Fruit fly (Drosophila melanogaster) whole organism, prepupa: ENCODE results near the gene crp.
A peak's percentile ranks its signal among the peaks of the same experiment; 100 is the strongest.

Source experiments
- Blimp-1 ChIP-seq: fragments of 200-800 bp; sonication (Bioruptor generic); optimal IDR thresholded peaks from 3 replicates; lab custom pipeline; 2017; ENCODE audit warnings: missing biosample characterization, missing genetic modification characterization, mild to moderate bottlenecking, moderate library complexity, missing genetic modification reagents
- CG10631 ChIP-seq: fragments of 200-800 bp; sonication (Bioruptor generic); optimal IDR thresholded peaks from 2 replicates; lab custom pipeline; 2016; ENCODE audit warnings: missing biosample characterization, missing genetic modification characterization
- CG10669 ChIP-seq: fragments of 200-800 bp; sonication (Bioruptor generic); optimal IDR thresholded peaks from 3 replicates; lab custom pipeline; 2018; ENCODE audit warnings: missing biosample characterization, mild to moderate bottlenecking, missing genetic modification characterization, moderate library complexity
- CG11762 ChIP-seq: fragments of 200-800 bp; sonication (Bioruptor generic); optimal IDR thresholded peaks from 3 replicates; lab custom pipeline; 2016; ENCODE audit warnings: missing biosample characterization, missing genetic modification characterization; ENCODE audit not compliant: insufficient read depth
- CG15336 ChIP-seq: fragments of 200-800 bp; sonication (Bioruptor generic); IDR thresholded peaks from 2 replicates; pipeline ENCODE4 v1.3.6; 2022; ENCODE audit warnings: missing biosample characterization, missing genetic modification characterization
- CG1621 ChIP-seq: fragments of 200-800 bp; sonication (Bioruptor generic); optimal IDR thresholded peaks from 3 replicates; lab custom pipeline; 2018; ENCODE audit warnings: missing biosample characterization, mild to moderate bottlenecking, missing genetic modification characterization
- CG16779 ChIP-seq: fragments of 200-800 bp; sonication (Bioruptor generic); optimal IDR thresholded peaks from 3 replicates; lab custom pipeline; 2017; ENCODE audit warnings: missing biosample characterization, mild to moderate bottlenecking, missing genetic modification characterization
- CG3032 ChIP-seq: fragments of 200-800 bp; optimal IDR thresholded peaks from 2 replicates; lab custom pipeline; 2019; ENCODE audit warnings: missing biosample characterization, mild to moderate bottlenecking, missing genetic modification characterization, moderate library complexity
- CG31627 ChIP-seq: fragments of 200-800 bp; sonication (Bioruptor generic); optimal IDR thresholded peaks from 3 replicates; lab custom pipeline; 2016; ENCODE audit warnings: missing biosample characterization, missing genetic modification characterization
- CG32006 ChIP-seq: fragments of 200-800 bp; sonication (Bioruptor generic); optimal IDR thresholded peaks from 3 replicates; lab custom pipeline; 2017; ENCODE audit warnings: missing biosample characterization, mild to moderate bottlenecking, missing genetic modification characterization
- CG34406 ChIP-seq: fragments of 200-800 bp; sonication (Bioruptor generic); optimal IDR thresholded peaks from 3 replicates; lab custom pipeline; 2016; ENCODE audit warnings: missing biosample characterization, missing genetic modification characterization
- CG4318 ChIP-seq: fragments of 200-800 bp; sonication (Bioruptor generic); optimal IDR thresholded peaks from 3 replicates; lab custom pipeline; 2017; ENCODE audit warnings: missing biosample characterization, mild to moderate bottlenecking, missing genetic modification characterization
- CG6163 ChIP-seq: fragments of 200-800 bp; sonication (Bioruptor generic); IDR thresholded peaks from 3 replicates; pipeline ENCODE4 v1.3.6; 2022; ENCODE audit warnings: missing biosample characterization, missing genetic modification characterization
- CG6276 ChIP-seq: fragments of 200-800 bp; sonication (Bioruptor generic); optimal IDR thresholded peaks from 2 replicates; lab custom pipeline; 2017; ENCODE audit warnings: missing biosample characterization, mild to moderate bottlenecking, missing genetic modification characterization
- CG6792 ChIP-seq: fragments of 200-800 bp; sonication (Bioruptor generic); optimal IDR thresholded peaks from 3 replicates; lab custom pipeline; 2016; ENCODE audit warnings: missing biosample characterization, missing genetic modification characterization
- CG7368 ChIP-seq: fragments of 200-800 bp; sonication (Bioruptor generic); optimal IDR thresholded peaks from 3 replicates; lab custom pipeline; 2016; ENCODE audit warnings: missing biosample characterization, missing genetic modification characterization
- CG8119 ChIP-seq: fragments of 200-800 bp; sonication (Bioruptor generic); IDR thresholded peaks from 3 replicates; pipeline ENCODE4 v1.3.6; 2022; ENCODE audit warnings: missing biosample characterization, missing genetic modification characterization
- CG8319 ChIP-seq: fragments of 200-800 bp; sonication (Bioruptor generic); optimal IDR thresholded peaks from 3 replicates; lab custom pipeline; 2016; ENCODE audit warnings: missing biosample characterization, missing genetic modification characterization
- CG9139 ChIP-seq: fragments of 200-800 bp; sonication (Bioruptor generic); optimal IDR thresholded peaks from 3 replicates; lab custom pipeline; 2017; ENCODE audit warnings: missing biosample characterization, mild to moderate bottlenecking, missing genetic modification characterization
- Eip75B ChIP-seq: fragments of 200-800 bp; sonication (Bioruptor generic); optimal IDR thresholded peaks from 3 replicates; lab custom pipeline; 2016; ENCODE audit warnings: missing biosample characterization, missing genetic modification characterization
- Eip78C ChIP-seq: fragments of 200-800 bp; sonication (Bioruptor generic); peaks from one replicate; lab custom pipeline; 2016; ENCODE audit warnings: missing biosample characterization, missing genetic modification characterization
- Eip93F ChIP-seq: fragments of 200-800 bp; sonication (Bioruptor generic); optimal IDR thresholded peaks from 2 replicates; lab custom pipeline; 2016; ENCODE audit warnings: missing biosample characterization, mild to moderate bottlenecking, missing genetic modification characterization
- Ets21C ChIP-seq: fragments of 200-800 bp; sonication (Bioruptor generic); optimal IDR thresholded peaks from 3 replicates; lab custom pipeline; 2016; ENCODE audit warnings: missing biosample characterization, missing genetic modification characterization
- Ets96B ChIP-seq: fragments of 200-800 bp; optimal IDR thresholded peaks from 2 replicates; lab custom pipeline; 2019; ENCODE audit warnings: missing biosample characterization, mild to moderate bottlenecking, missing genetic modification characterization, moderate library complexity
- Hr38 ChIP-seq: sonication (Bioruptor generic); optimal IDR thresholded peaks from 2 replicates; lab custom pipeline; 2016; ENCODE audit warnings: missing biosample characterization, missing genetic modification characterization
- Hr4 ChIP-seq: fragments of 200-800 bp; sonication (Bioruptor generic); optimal IDR thresholded peaks from 3 replicates; lab custom pipeline; 2016; ENCODE audit warnings: missing biosample characterization, missing genetic modification characterization
- Lpt ChIP-seq: fragments of 200-800 bp; sonication (Bioruptor generic); optimal IDR thresholded peaks from 3 replicates; lab custom pipeline; 2016; ENCODE audit warnings: missing biosample characterization, missing genetic modification characterization
- Met ChIP-seq: fragments of 200-800 bp; sonication (Bioruptor generic); optimal IDR thresholded peaks from 3 replicates; lab custom pipeline; 2016; ENCODE audit warnings: missing biosample characterization, missing genetic modification characterization
- Smox ChIP-seq: fragments of 200-800 bp; sonication (Bioruptor generic); optimal IDR thresholded peaks from 3 replicates; lab custom pipeline; 2016; ENCODE audit warnings: missing biosample characterization, missing genetic modification characterization
- Sox102F ChIP-seq: fragments of 200-800 bp; sonication (Bioruptor generic); optimal IDR thresholded peaks from 2 replicates; lab custom pipeline; 2016; ENCODE audit warnings: missing biosample characterization, mild to moderate bottlenecking, missing genetic modification characterization
- Sox14 ChIP-seq: fragments of 200-800 bp; sonication (Bioruptor generic); optimal IDR thresholded peaks from 3 replicates; lab custom pipeline; 2016; ENCODE audit warnings: missing biosample characterization, missing genetic modification characterization
- Sox15 ChIP-seq: fragments of 200-800 bp; sonication (Bioruptor generic); optimal IDR thresholded peaks from 3 replicates; lab custom pipeline; 2016; ENCODE audit warnings: missing biosample characterization, missing genetic modification characterization
- achi ChIP-seq: fragments of 200-800 bp; sonication (Bioruptor generic); optimal IDR thresholded peaks from 3 replicates; lab custom pipeline; 2016; ENCODE audit warnings: missing biosample characterization, missing genetic modification characterization
- acj6 ChIP-seq: fragments of 200-800 bp; sonication (Bioruptor generic); optimal IDR thresholded peaks from 3 replicates; lab custom pipeline; 2016; ENCODE audit warnings: missing biosample characterization, missing genetic modification characterization
- cyc ChIP-seq: fragments of 200-800 bp; sonication (Bioruptor generic); optimal IDR thresholded peaks from 3 replicates; lab custom pipeline; 2016; ENCODE audit warnings: missing biosample characterization, missing genetic modification characterization
- dac ChIP-seq: fragments of 200-800 bp; sonication (Bioruptor generic); optimal IDR thresholded peaks from 2 replicates; lab custom pipeline; 2017; ENCODE audit warnings: missing biosample characterization, mild to moderate bottlenecking, missing genetic modification characterization
- dsx ChIP-seq: fragments of 200-800 bp; optimal IDR thresholded peaks from 3 replicates; lab custom pipeline; 2019; ENCODE audit warnings: missing biosample characterization, mild to moderate bottlenecking, missing genetic modification characterization, moderate library complexity; ENCODE audit not compliant: poor library complexity, severe bottlenecking
- eg ChIP-seq: fragments of 200-800 bp; sonication (Bioruptor generic); IDR thresholded peaks from 3 replicates; pipeline ENCODE4 v1.3.6; 2022; ENCODE audit warnings: missing biosample characterization, missing genetic modification characterization
- esn ChIP-seq: fragments of 200-800 bp; sonication (Bioruptor generic); optimal IDR thresholded peaks from 2 replicates; lab custom pipeline; 2016; ENCODE audit warnings: missing biosample characterization, mild to moderate bottlenecking, missing genetic modification characterization, moderate library complexity
- fd59A ChIP-seq: fragments of 200-800 bp; sonication (Bioruptor generic); optimal IDR thresholded peaks from 2 replicates; lab custom pipeline; 2017; ENCODE audit warnings: missing biosample characterization, mild to moderate bottlenecking, missing genetic modification characterization, missing genetic modification reagents
- fd85E ChIP-seq: fragments of 200-800 bp; sonication (Bioruptor generic); optimal IDR thresholded peaks from 3 replicates; lab custom pipeline; 2016; ENCODE audit warnings: missing biosample characterization, missing genetic modification characterization
- fkh ChIP-seq: fragments of 200-800 bp; sonication (Bioruptor generic); optimal IDR thresholded peaks from 3 replicates; lab custom pipeline; 2017; ENCODE audit warnings: missing biosample characterization, mild to moderate bottlenecking, missing genetic modification characterization, moderate library complexity
- lz ChIP-seq: fragments of 200-800 bp; sonication (Bioruptor generic); optimal IDR thresholded peaks from 3 replicates; lab custom pipeline; 2016; ENCODE audit warnings: missing biosample characterization, missing genetic modification characterization
- net ChIP-seq: fragments of 200-800 bp; sonication (Bioruptor generic); optimal IDR thresholded peaks from 3 replicates; lab custom pipeline; 2016; ENCODE audit warnings: missing biosample characterization, missing genetic modification characterization
- pdm3 ChIP-seq: fragments of 200-800 bp; sonication (Bioruptor generic); optimal IDR thresholded peaks from 3 replicates; lab custom pipeline; 2016; ENCODE audit warnings: missing biosample characterization, missing genetic modification characterization
- salr ChIP-seq, 2 experiments: fragments of 200-800 bp; sonication (Bioruptor generic); optimal IDR thresholded peaks; 3 replicates each; lab custom pipeline; 2016 to 2018; ENCODE audit warnings: missing biosample characterization in 2 of 2, missing genetic modification characterization in 2 of 2, mild to moderate bottlenecking in 1 of 2
- ss ChIP-seq, 2 experiments: fragments of 200-800 bp; sonication (Bioruptor generic); optimal IDR thresholded peaks; 2 replicates in 1 of 2; 3 replicates in 1 of 2; lab custom pipeline; 2017 to 2018; ENCODE audit warnings: mild to moderate bottlenecking in 2 of 2, missing biosample characterization in 2 of 2, missing genetic modification characterization in 2 of 2, moderate library complexity in 1 of 2
- topi ChIP-seq: fragments of 200-800 bp; sonication (Bioruptor generic); optimal IDR thresholded peaks from 3 replicates; lab custom pipeline; 2016; ENCODE audit warnings: missing biosample characterization, missing genetic modification characterization
- vri ChIP-seq: fragments of 200-800 bp; sonication (Bioruptor generic); optimal IDR thresholded peaks from 3 replicates; lab custom pipeline; 2016; ENCODE audit warnings: missing biosample characterization, mild to moderate bottlenecking, missing genetic modification characterization

The crp gene

dm6 chr2L:16276820-16277219 is 10.7 kb downstream of the crp start:
- no peak for TF ChIP-seq CG6163 (GFP tag; lab: Robert Waterston, UW)
- peak; percentile 38 for TF ChIP-seq fkh (GFP tag; lab: Kevin White, UChicago)
- TF ChIP-seq CG10631 (GFP tag; lab: Kevin White, UChicago): no peak
- TF ChIP-seq pdm3: no peak
- TF ChIP-seq eg (GFP tag; lab: Robert Waterston, UW): no peak
- no peak for TF ChIP-seq CG6276 (GFP tag; lab: Kevin White, UChicago)
- no peak for TF ChIP-seq Sox102F (GFP tag; lab: Kevin White, UChicago)
- TF ChIP-seq Eip75B (GFP tag; lab: Kevin White, UChicago): no peak
- TF ChIP-seq CG9139 (GFP tag; lab: Kevin White, UChicago): no peak
- TF ChIP-seq Ets21C: no peak
- no peak for TF ChIP-seq CG4318 (GFP tag; lab: Kevin White, UChicago)
- no peak for TF ChIP-seq salr (GFP tag; optimal IDR thresholded peaks at IDR 0.05; lab: Kevin White, UChicago)
- no peak for TF ChIP-seq Eip78C (GFP tag; lab: Kevin White, UChicago)
- TF ChIP-seq dsx (GFP tag; lab: Kevin White, UChicago): peak; percentile 70
- no peak for TF ChIP-seq achi
- no peak for TF ChIP-seq Ets96B (tag; lab: Kevin White, UChicago)
- no peak for TF ChIP-seq acj6 (GFP tag; lab: Kevin White, UChicago)

dm6 chr2L:16275809-16276178 is 11.7 kb downstream of the crp start:
- TF ChIP-seq CG31627 (GFP tag; lab: Kevin White, UChicago) (peak; percentile 10), Sox15 (GFP tag; lab: Kevin White, UChicago) (no peak), Sox14 (GFP tag; lab: Kevin White, UChicago) (peak; percentile 23), acj6 (GFP tag; lab: Kevin White, UChicago) (peak; percentile 40), CG16779 (tag; lab: Kevin White, UChicago) (peak; percentile 36), CG8319 (GFP tag; lab: Kevin White, UChicago) (no peak), fd59A (GFP tag; lab: Kevin White, UChicago) (no peak), Eip93F (no peak), CG10631 (GFP tag; lab: Kevin White, UChicago) (peak; percentile 50), eg (GFP tag; lab: Robert Waterston, UW) (peak; percentile 83), CG4318 (GFP tag; lab: Kevin White, UChicago) (peak; percentile 85), Lpt (GFP tag; lab: Kevin White, UChicago) (peak; percentile 39), Hr4 (GFP tag; lab: Kevin White, UChicago) (peak; percentile 90), ss (GFP tag; optimal IDR thresholded peaks at IDR 0.05; lab: Kevin White, UChicago) (no peak), CG10669 (GFP tag; lab: Kevin White, UChicago) (peak; percentile 43), vri (GFP tag; lab: Kevin White, UChicago) (no peak), Hr38 (GFP tag; lab: Kevin White, UChicago) (no peak), fd85E (GFP tag; lab: Kevin White, UChicago) (no peak), lz (GFP tag; lab: Kevin White, UChicago) (peak; percentile 30), Ets96B (tag; lab: Kevin White, UChicago) (peak; percentile 62), CG3032 (tag; lab: Kevin White, UChicago) (peak; percentile 15), CG7368 (no peak), CG1621 (tag; lab: Kevin White, UChicago) (peak; percentile 28), esn (GFP tag; lab: Kevin White, UChicago) (peak; percentile 53), achi (peak; percentile 43), CG6276 (GFP tag; lab: Kevin White, UChicago) (peak; percentile 77), CG32006 (GFP tag; lab: Kevin White, UChicago) (peak; percentile 89), CG6163 (GFP tag; lab: Robert Waterston, UW) (peak; percentile 83), dac (GFP tag; lab: Kevin White, UChicago) (peak; percentile 72), CG11762 (GFP tag; lab: Kevin White, UChicago) (peak; percentile 14), topi (GFP tag; lab: Kevin White, UChicago) (peak; percentile 52), net (peak; percentile 32), Met (GFP tag; lab: Kevin White, UChicago) (peak; percentile 47), Blimp-1 (GFP tag; lab: Kevin White, UChicago) (no peak), CG8119 (GFP tag; lab: Robert Waterston, UW) (peak; percentile 81; the same call in 2 of the 3 replicates), CG34406 (GFP tag; lab: Kevin White, UChicago) (peak; percentile 39), cyc (GFP tag; lab: Kevin White, UChicago) (peak; percentile 11), CG15336 (GFP tag; lab: Robert Waterston, UW) (peak; percentile 79), fkh (GFP tag; lab: Kevin White, UChicago) (no peak), CG6792 (no peak), Smox (GFP tag; lab: Kevin White, UChicago) (no peak)
